Worm (Caenorhabditis elegans): ENCODE measurements around the gene Y47D3A.32.

Y47D3A.32 gene

DNA sequence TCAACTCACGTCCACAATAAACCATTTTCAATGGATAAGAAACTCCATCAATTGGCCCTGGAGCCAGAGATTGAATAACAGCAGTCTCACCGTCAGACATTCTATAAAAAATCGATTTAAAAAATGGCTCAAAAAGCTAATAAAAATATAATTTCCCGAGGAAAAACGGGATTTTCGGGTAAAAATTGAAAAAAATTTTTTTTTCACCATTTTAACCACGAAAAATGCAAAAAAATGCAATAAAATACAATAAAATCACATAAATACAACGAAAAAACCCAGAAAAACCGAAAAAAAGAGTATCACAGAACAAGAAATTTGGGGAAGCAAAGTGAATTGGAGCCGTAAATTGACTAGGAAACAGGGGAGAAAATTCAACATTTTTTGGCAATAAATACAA is 26.6 kb downstream of the Y47D3A.32 start, which contains the start of gene Y47D3A.21:
TSS of gene Y47D3A.21 (minus strand) at position 101 of the 400 bp plus-strand sequence.
- TF ChIP-seq daf-12 (tag; optimal IDR thresholded peaks at IDR 0.05) (no peak), dve-1 (tag; optimal IDR thresholded peaks at IDR 0.05; ENCODE audit: insufficient read depth) (no peak), nhr-76 (tag; optimal IDR thresholded peaks at IDR 0.05) (no peak), mes-2 (tag; optimal IDR thresholded peaks at IDR 0.05; ENCODE audit: poor library complexity, severe bottlenecking) (no peak), nhr-25 (tag; optimal IDR thresholded peaks at IDR 0.05; ENCODE audit: borderline replicate concordance, insufficient read depth) (no peak), Y105C5A.15 (GFP tag; IDR thresholded peaks at IDR 0.05) (no peak), mxl-3 (GFP tag; optimal IDR thresholded peaks at IDR 0.05) (no peak), aha-1 (tag) (no peak), skn-1 (tag; optimal IDR thresholded peaks at IDR 0.05) (no peak)

DNA sequence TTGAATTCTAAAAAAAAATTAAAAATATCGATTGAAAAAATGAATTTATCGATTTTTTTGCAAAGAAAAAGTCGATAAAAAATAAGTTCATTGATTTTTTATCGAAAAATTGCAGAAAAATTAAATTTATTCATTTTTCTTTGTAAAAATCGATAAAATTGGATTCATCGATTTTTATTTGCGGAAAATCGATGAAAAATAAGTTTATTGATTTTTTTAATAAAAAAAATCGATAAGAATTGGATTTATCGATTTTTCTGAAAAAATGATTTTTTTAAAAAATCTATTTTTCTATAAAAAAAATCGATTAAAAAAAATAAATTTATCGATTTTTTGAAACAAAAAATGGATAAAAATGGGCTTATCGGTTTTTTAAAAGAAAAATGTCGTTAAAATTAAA is 27.8 kb downstream of the Y47D3A.32 start:
- TF ChIP-seq lin-38 (GFP tag; IDR thresholded peaks at IDR 0.05): no peak
- TF ChIP-seq lsy-2 (tag; optimal IDR thresholded peaks at IDR 0.05): no peak
- TF ChIP-seq ceh-28 (tag; optimal IDR thresholded peaks at IDR 0.05): peak; percentile 92

DNA sequence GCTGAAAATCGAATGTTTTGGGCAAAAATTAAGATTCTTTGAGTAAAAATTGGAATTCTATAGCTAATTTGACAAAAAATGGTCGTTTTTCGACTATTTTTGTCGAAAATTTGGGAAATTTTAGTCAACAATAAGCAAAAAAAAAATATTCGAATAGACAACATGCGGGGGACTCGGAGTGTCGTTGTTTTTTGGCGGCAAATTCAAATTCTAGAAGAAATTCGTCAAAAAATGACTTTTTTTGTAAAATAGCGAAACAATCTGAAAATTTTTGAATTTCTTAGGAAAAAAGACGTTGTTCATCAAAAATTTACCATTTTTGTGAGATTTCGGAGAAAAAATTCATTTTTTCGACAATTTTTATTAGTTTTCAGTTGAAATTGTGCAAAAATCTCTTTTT is 31.5 kb downstream of the Y47D3A.32 start:
- peak; percentile 32 for TF ChIP-seq aha-1 (tag)
- no peak for TF ChIP-seq ceh-32 (tag; optimal IDR thresholded peaks at IDR 0.05; ENCODE audit: poor library complexity)

DNA sequence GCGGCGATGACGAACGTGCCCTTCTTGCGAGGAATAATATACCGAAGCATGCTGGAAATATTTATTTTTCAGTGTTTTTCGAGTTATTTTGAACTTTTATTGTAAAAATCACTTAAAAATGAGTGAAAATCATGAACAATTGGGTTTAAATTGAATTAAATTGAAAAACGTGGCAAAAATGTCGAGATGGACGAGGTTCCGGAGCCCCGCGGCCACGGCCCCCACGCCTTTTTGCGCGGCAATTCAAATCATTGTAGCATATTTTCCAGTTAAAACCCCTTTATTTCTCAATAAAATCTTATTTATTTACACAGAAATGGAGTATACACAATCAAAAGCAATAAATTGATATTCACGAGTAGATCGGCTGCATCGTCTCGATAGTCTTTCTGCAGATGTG is 33.9 kb downstream of the Y47D3A.32 start:
- TF ChIP-seq dmd-9 (GFP tag; IDR thresholded peaks at IDR 0.05) (peak; percentile 48; the same call in 1 of the 2 replicates), mxl-2 (GFP tag; conservative IDR thresholded peaks at IDR 0.05) (no peak), daf-12 (tag; optimal IDR thresholded peaks at IDR 0.05) (no peak), hif-1 (tag; optimal IDR thresholded peaks at IDR 0.05) (peak in 1 of 2 experiments; percentile 81), T20F7.1 (GFP tag; optimal IDR thresholded peaks at IDR 0.05) (no peak), dpl-1 (GFP tag; optimal IDR thresholded peaks at IDR 0.05) (peak; percentile 84), lsy-2 (tag; optimal IDR thresholded peaks at IDR 0.05) (peak in 1 of 2 experiments; percentile 37), unc-130 (GFP tag; optimal IDR thresholded peaks at IDR 0.05) (peak; percentile 50), mes-2 (tag; optimal IDR thresholded peaks at IDR 0.05; ENCODE audit: poor library complexity, severe bottlenecking) (peak; percentile 96), lin-13 (GFP tag; optimal IDR thresholded peaks at IDR 0.05) (peak; percentile 12), lin-38 (GFP tag; IDR thresholded peaks at IDR 0.05) (peak; percentile 52), nhr-48 (tag; optimal IDR thresholded peaks at IDR 0.05) (no peak)

DNA sequence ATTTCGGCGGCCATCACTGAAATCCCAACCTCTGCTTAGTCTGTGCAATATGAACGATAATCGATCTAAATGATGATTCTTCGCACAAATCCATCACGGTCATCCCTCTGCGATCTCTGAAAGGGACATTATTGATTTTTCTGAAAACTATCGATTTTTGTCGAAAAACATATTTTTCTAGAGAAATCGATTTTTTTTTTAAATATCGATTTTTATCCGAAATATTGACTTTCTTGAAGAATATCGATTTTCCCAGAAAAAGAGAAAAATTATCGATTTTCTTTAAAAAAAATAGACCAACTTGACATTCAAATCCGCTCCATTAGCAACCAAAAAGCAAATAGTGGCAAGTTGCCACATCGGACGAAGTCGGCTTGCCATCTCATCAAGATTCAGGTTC is 35.1 kb downstream of the Y47D3A.32 start:
- TF ChIP-seq ceh-28 (tag; optimal IDR thresholded peaks at IDR 0.05): peak; percentile 95
- no peak for TF ChIP-seq Y75B8A.6 (GFP tag; IDR thresholded peaks at IDR 0.05)
- no peak for TF ChIP-seq ceh-82 (tag; optimal IDR thresholded peaks at IDR 0.05)
- TF ChIP-seq arid-1 (GFP tag; conservative IDR thresholded peaks at IDR 0.05): no peak
- TF ChIP-seq D1046.2 (GFP tag; IDR thresholded peaks at IDR 0.05): no peak

DNA sequence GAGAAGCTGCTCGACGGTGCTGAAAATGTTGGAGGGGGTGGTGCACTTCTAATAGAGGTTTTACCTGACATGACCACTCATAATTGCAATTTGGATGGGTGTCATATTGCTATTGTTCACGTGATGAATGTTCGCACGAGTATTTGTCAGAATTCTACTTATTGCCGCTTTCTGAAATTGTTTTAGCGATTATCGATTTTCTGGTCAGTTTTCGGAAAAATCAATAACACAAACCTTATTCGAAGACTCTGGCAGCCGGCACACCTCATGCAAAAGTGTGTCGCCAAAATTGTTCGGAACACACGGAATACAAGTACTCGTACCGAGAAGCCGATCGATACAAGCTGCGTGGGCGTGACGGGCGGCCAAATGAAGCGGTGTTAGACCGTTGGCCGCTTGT is 36.1 kb downstream of the Y47D3A.32 start:
- TF ChIP-seq ceh-28 (tag; optimal IDR thresholded peaks at IDR 0.05) (peak; percentile 64), aha-1 (tag) (no peak)

DNA sequence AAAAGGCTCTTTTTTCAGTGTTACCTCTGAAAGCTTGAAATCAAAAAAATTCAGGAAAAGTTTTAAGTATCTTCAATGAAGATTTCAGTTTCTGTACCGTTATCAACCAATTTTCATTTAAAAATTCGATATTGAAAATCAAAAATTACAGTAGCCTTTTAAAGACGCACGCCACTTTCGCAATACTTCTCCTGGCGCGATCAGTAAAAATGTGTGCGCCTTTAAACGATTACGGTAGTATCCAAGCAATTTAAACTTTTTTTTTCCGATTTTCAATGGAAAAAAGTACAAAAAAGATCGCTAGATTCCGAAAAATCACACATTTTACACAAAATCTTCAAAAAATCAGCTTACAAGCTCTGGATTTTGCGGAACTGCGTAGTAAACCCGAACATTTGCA is 37.7 kb downstream of the Y47D3A.32 start:
- no peak for TF ChIP-seq nhr-28 (tag; optimal IDR thresholded peaks at IDR 0.05)
- no peak for TF ChIP-seq nhr-77 (tag; optimal IDR thresholded peaks at IDR 0.05)
- TF ChIP-seq nhr-102 (tag; optimal IDR thresholded peaks at IDR 0.05): no peak
- TF ChIP-seq dmd-6 (GFP tag; IDR thresholded peaks at IDR 0.05): no peak
- TF ChIP-seq mxl-2 (GFP tag; conservative IDR thresholded peaks at IDR 0.05): no peak
- no peak for TF ChIP-seq ZK337.2 (GFP tag; IDR thresholded peaks at IDR 0.05)
- TF ChIP-seq nhr-6 (tag; optimal IDR thresholded peaks at IDR 0.05): no peak
- TF ChIP-seq F49E8.2 (tag; optimal IDR thresholded peaks at IDR 0.05; ENCODE audit: borderline replicate concordance): peak; percentile 14
- TF ChIP-seq tra-1 (GFP tag; IDR thresholded peaks at IDR 0.05): 0 out of 2 replicates have a peak, but pooled peaks have one; percentile 10
- TF ChIP-seq hlh-11 (tag; optimal IDR thresholded peaks at IDR 0.05): no peak
- no peak for TF ChIP-seq mdt-29 (GFP tag; IDR thresholded peaks at IDR 0.05)
- no peak for TF ChIP-seq zip-2 (tag; optimal IDR thresholded peaks at IDR 0.05)
- 0 out of 2 replicates have a peak, but pooled peaks have one; percentile 7 for TF ChIP-seq ceh-44 (GFP tag; IDR thresholded peaks at IDR 0.05)
- no peak for TF ChIP-seq mdl-1 (tag; optimal IDR thresholded peaks at IDR 0.05)
- peak; percentile 17 for TF ChIP-seq mes-2 (tag; optimal IDR thresholded peaks at IDR 0.05; ENCODE audit: poor library complexity, severe bottlenecking)
- peak; percentile 38 for TF ChIP-seq unc-130 (GFP tag; optimal IDR thresholded peaks at IDR 0.05)
- TF ChIP-seq fos-1 (tag; optimal IDR thresholded peaks at IDR 0.05): no peak

Measured in whole organism, L4 larva.